Fruit fly (Drosophila melanogaster) whole organism, embryonic: ENCODE measurements around the gene CG7646.

Source experiments
- B-H1 ChIP-seq: fragments of 200-800 bp; sonication (Bioruptor generic); IDR thresholded peaks from 3 replicates; pipeline ENCODE4 v1.3.6; 2022; ENCODE audit warnings: missing biosample characterization, missing genetic modification characterization
- Bgb ChIP-seq: fragments of 200-800 bp; sonication (Bioruptor generic); IDR thresholded peaks from 2 replicates; pipeline ENCODE4 v1.3.6; 2022; ENCODE audit warnings: missing biosample characterization, missing genetic modification characterization; ENCODE audit not compliant: partially characterized antibody
- CG10209 ChIP-seq: fragments of 200-800 bp; sonication (Bioruptor generic); optimal IDR thresholded peaks from 3 replicates; lab custom pipeline; 2017; ENCODE audit warnings: missing biosample characterization, mild to moderate bottlenecking, missing genetic modification characterization, missing genetic modification reagents
- CG11723 ChIP-seq: fragments of 200-800 bp; sonication (Bioruptor generic); optimal IDR thresholded peaks from 2 replicates; lab custom pipeline; 2017; ENCODE audit warnings: missing biosample characterization, mild to moderate bottlenecking, missing genetic modification characterization
- CG13424 ChIP-seq: fragments of 200-800 bp; sonication (Bioruptor generic); optimal IDR thresholded peaks from 2 replicates; lab custom pipeline; 2019; ENCODE audit warnings: missing biosample characterization, mild to moderate bottlenecking, missing genetic modification characterization, moderate library complexity
- CG15696 ChIP-seq: fragments of 200-800 bp; sonication (Bioruptor generic); optimal IDR thresholded peaks from 2 replicates; lab custom pipeline; 2019; ENCODE audit warnings: missing biosample characterization, mild to moderate bottlenecking, missing genetic modification characterization, moderate library complexity
- CG18262 ChIP-seq: fragments of 200-800 bp; optimal IDR thresholded peaks from 3 replicates; lab custom pipeline; 2019; ENCODE audit warnings: missing biosample characterization, mild to moderate bottlenecking, missing genetic modification characterization, moderate library complexity
- CG18619 ChIP-seq: fragments of 200-800 bp; sonication (Bioruptor generic); optimal IDR thresholded peaks from 3 replicates; lab custom pipeline; 2017; ENCODE audit warnings: missing biosample characterization, mild to moderate bottlenecking, missing genetic modification characterization
- CG2120 ChIP-seq: fragments of 200-800 bp; sonication (Bioruptor generic); optimal IDR thresholded peaks from 3 replicates; lab custom pipeline; 2016; ENCODE audit warnings: missing biosample characterization, missing genetic modification characterization
- CG32767 ChIP-seq: fragments of 200-800 bp; sonication (Bioruptor generic); IDR thresholded peaks from 2 replicates; pipeline ENCODE4 v1.3.6; 2022; ENCODE audit warnings: missing biosample characterization, missing genetic modification characterization
- CG34224 ChIP-seq: fragments of 200-800 bp; sonication (Bioruptor generic); IDR thresholded peaks from 3 replicates; pipeline ENCODE4 v1.3.6; 2022; ENCODE audit warnings: missing biosample characterization, missing genetic modification characterization; ENCODE audit not compliant: partially characterized antibody
- CG42726 ChIP-seq: fragments of 200-800 bp; sonication (Bioruptor generic); IDR thresholded peaks from 2 replicates; pipeline ENCODE4 v1.3.6; 2022; ENCODE audit warnings: missing biosample characterization, missing genetic modification characterization; ENCODE audit not compliant: partially characterized antibody
- CG4424 ChIP-seq: fragments of 200-800 bp; sonication (Bioruptor generic); optimal IDR thresholded peaks from 3 replicates; lab custom pipeline; 2016; ENCODE audit warnings: missing biosample characterization, missing genetic modification characterization
- CG5180 ChIP-seq: fragments of 200-800 bp; sonication (Bioruptor generic); optimal IDR thresholded peaks from 3 replicates; lab custom pipeline; 2017; ENCODE audit warnings: missing biosample characterization, missing genetic modification characterization, mild to moderate bottlenecking, moderate library complexity, missing genetic modification reagents
- CG6791 ChIP-seq: fragments of 200-800 bp; sonication (Bioruptor generic); IDR thresholded peaks from 3 replicates; pipeline ENCODE4 v1.3.6; 2022; ENCODE audit warnings: missing biosample characterization, missing genetic modification characterization; ENCODE audit not compliant: partially characterized antibody
- CG9727 ChIP-seq: fragments of 200-800 bp; sonication (Bioruptor generic); optimal IDR thresholded peaks from 3 replicates; lab custom pipeline; 2017; ENCODE audit warnings: missing biosample characterization, mild to moderate bottlenecking, missing genetic modification characterization
- CrebB ChIP-seq: fragments of 200-800 bp; sonication (Bioruptor generic); optimal IDR thresholded peaks from 3 replicates; lab custom pipeline; 2018; ENCODE audit warnings: missing biosample characterization, mild to moderate bottlenecking, missing genetic modification characterization
- HLH4C ChIP-seq: fragments of 200-800 bp; sonication (Bioruptor generic); IDR thresholded peaks from 3 replicates; pipeline ENCODE4 v1.3.6; 2022; ENCODE audit warnings: missing biosample characterization, missing genetic modification characterization; ENCODE audit not compliant: partially characterized antibody
- Hmr ChIP-seq: fragments of 200-800 bp; sonication (Bioruptor generic); optimal IDR thresholded peaks from 3 replicates; lab custom pipeline; 2017; ENCODE audit warnings: mild to moderate bottlenecking, missing biosample characterization, missing genetic modification reagents, missing genetic modification characterization
- Mad ChIP-seq: fragments of 200-800 bp; sonication (Bioruptor generic); optimal IDR thresholded peaks from 2 replicates; lab custom pipeline; 2016; ENCODE audit warnings: missing biosample characterization, missing genetic modification characterization
- Max ChIP-seq: fragments of 200-800 bp; sonication (Bioruptor generic); optimal IDR thresholded peaks from 2 replicates; lab custom pipeline; 2016; ENCODE audit warnings: missing biosample characterization, mild to moderate bottlenecking, missing genetic modification characterization
- NfI ChIP-seq: fragments of 200-800 bp; sonication (Bioruptor generic); optimal IDR thresholded peaks from 3 replicates; lab custom pipeline; 2018; ENCODE audit warnings: missing biosample characterization, mild to moderate bottlenecking, missing genetic modification characterization, moderate library complexity
- Pdp1 ChIP-seq, 2 experiments: fragments of 200-800 bp; sonication (Bioruptor generic); optimal IDR thresholded peaks; 3 replicates each; lab custom pipeline; 2016; ENCODE audit warnings: missing biosample characterization in 2 of 2, missing genetic modification characterization in 2 of 2, mild to moderate bottlenecking in 1 of 2, moderate library complexity in 1 of 2
- Rfx ChIP-seq: fragments of 200-800 bp; sonication (Bioruptor generic); IDR thresholded peaks from 2 replicates; pipeline ENCODE4 v1.3.6; 2022; ENCODE audit warnings: missing biosample characterization, missing genetic modification characterization
- TFAM ChIP-seq: fragments of 200-800 bp; sonication (Bioruptor generic); optimal IDR thresholded peaks from 2 replicates; lab custom pipeline; 2017; ENCODE audit warnings: missing biosample characterization, missing genetic modification characterization, inconsistent platforms
- abd-A ChIP-seq: fragments of 200-800 bp; sonication (Bioruptor generic); optimal IDR thresholded peaks from 3 replicates; lab custom pipeline; 2019; ENCODE audit warnings: missing biosample characterization, mild to moderate bottlenecking, missing genetic modification characterization, moderate library complexity
- corto ChIP-seq: fragments of 200-800 bp; sonication (Bioruptor generic); optimal IDR thresholded peaks from 2 replicates; lab custom pipeline; 2016; ENCODE audit warnings: missing biosample characterization, mild to moderate bottlenecking, missing genetic modification characterization, moderate library complexity
- dmrt11E ChIP-seq: fragments of 200-800 bp; sonication (Bioruptor generic); optimal IDR thresholded peaks from 3 replicates; lab custom pipeline; 2018; ENCODE audit warnings: missing biosample characterization, mild to moderate bottlenecking, missing genetic modification characterization, moderate library complexity
- ems ChIP-seq: fragments of 200-800 bp; sonication (Bioruptor generic); optimal IDR thresholded peaks from 3 replicates; lab custom pipeline; 2016; ENCODE audit warnings: missing biosample characterization, missing genetic modification characterization
- gfzf ChIP-seq: fragments of 200-800 bp; sonication (Bioruptor generic); optimal IDR thresholded peaks from 2 replicates; lab custom pipeline; 2016; ENCODE audit warnings: missing biosample characterization, mild to moderate bottlenecking, missing genetic modification characterization, moderate library complexity
- gro ChIP-seq: fragments of 200-800 bp; sonication (Bioruptor generic); optimal IDR thresholded peaks from 2 replicates; lab custom pipeline; 2016; ENCODE audit warnings: missing biosample characterization, missing genetic modification characterization
- gt ChIP-seq: fragments of 200-800 bp; sonication (Bioruptor generic); IDR thresholded peaks from 2 replicates; pipeline ENCODE4 v1.3.6; 2022; ENCODE audit warnings: missing biosample characterization, missing genetic modification characterization
- her ChIP-seq: fragments of 200-800 bp; sonication (Bioruptor generic); optimal IDR thresholded peaks from 2 replicates; lab custom pipeline; 2016; ENCODE audit warnings: missing biosample characterization, missing genetic modification characterization
- hth ChIP-seq: fragments of >200 bp; optimal IDR thresholded peaks from 2 replicates; lab custom pipeline; 2017; ENCODE audit warnings: inconsistent platforms
- lab ChIP-seq: fragments of 200-800 bp; sonication (Bioruptor generic); optimal IDR thresholded peaks from 3 replicates; lab custom pipeline; 2017; ENCODE audit warnings: missing biosample characterization, missing genetic modification characterization, mild to moderate bottlenecking, moderate library complexity, missing genetic modification reagents
- lola ChIP-seq, 3 experiments: fragments of >200 bp in 2 of 3; fragments of 200-800 bp in 1 of 3; sonication (Bioruptor generic) in 1 of 3; optimal IDR thresholded peaks; 2 replicates each; lab custom pipeline; 2017 to 2019; ENCODE audit warnings: missing biosample characterization in 3 of 3, missing genetic modification characterization in 3 of 3, mild to moderate bottlenecking in 1 of 3, moderate library complexity in 1 of 3
- mirr ChIP-seq: fragments of 200-800 bp; sonication (Bioruptor generic); optimal IDR thresholded peaks from 3 replicates; lab custom pipeline; 2018; ENCODE audit warnings: missing biosample characterization, mild to moderate bottlenecking, missing genetic modification characterization
- mld ChIP-seq: fragments of 200-800 bp; sonication (Bioruptor generic); IDR thresholded peaks from 3 replicates; pipeline ENCODE4 v1.3.6; 2022; ENCODE audit warnings: missing biosample characterization, missing genetic modification characterization; ENCODE audit not compliant: partially characterized antibody
- odd ChIP-seq: fragments of 200-800 bp; sonication (Bioruptor generic); optimal IDR thresholded peaks from 2 replicates; lab custom pipeline; 2017; ENCODE audit warnings: missing biosample characterization, mild to moderate bottlenecking, missing genetic modification characterization
- pita ChIP-seq: fragments of 200-800 bp; sonication (Bioruptor generic); optimal IDR thresholded peaks from 2 replicates; lab custom pipeline; 2017; ENCODE audit warnings: missing biosample characterization, mild to moderate bottlenecking, missing genetic modification characterization
- repo ChIP-seq: fragments of 200-800 bp; sonication (Bioruptor generic); optimal IDR thresholded peaks from 2 replicates; lab custom pipeline; 2016; ENCODE audit warnings: missing biosample characterization, missing genetic modification characterization
- sima ChIP-seq: fragments of 200-800 bp; sonication (Bioruptor generic); optimal IDR thresholded peaks from 2 replicates; lab custom pipeline; 2016; ENCODE audit warnings: missing biosample characterization, missing genetic modification characterization
- so ChIP-seq: fragments of 200-800 bp; sonication (Bioruptor generic); IDR thresholded peaks from 3 replicates; pipeline ENCODE4 v1.3.6; 2022; ENCODE audit warnings: missing biosample characterization, missing genetic modification characterization
- tll ChIP-seq, 2 experiments: fragments of 200-800 bp in 1 of 2; fragments of >200 bp in 1 of 2; sonication (Bioruptor generic) in 1 of 2; optimal IDR thresholded peaks; 2 replicates each; lab custom pipeline; 2017 to 2019; ENCODE audit warnings: missing biosample characterization in 2 of 2, missing genetic modification characterization in 2 of 2, mild to moderate bottlenecking in 1 of 2, moderate library complexity in 1 of 2
- twi ChIP-seq: fragments of 200-800 bp; optimal IDR thresholded peaks from 2 replicates; lab custom pipeline; 2019; ENCODE audit warnings: missing biosample characterization, mild to moderate bottlenecking, missing genetic modification characterization, moderate library complexity
- tx ChIP-seq: fragments of 200-800 bp; sonication (Bioruptor generic); optimal IDR thresholded peaks from 2 replicates; lab custom pipeline; 2016; ENCODE audit warnings: missing biosample characterization, missing genetic modification characterization
- wek ChIP-seq: fragments of 200-800 bp; sonication (Bioruptor generic); optimal IDR thresholded peaks from 3 replicates; lab custom pipeline; 2018; ENCODE audit warnings: missing biosample characterization, mild to moderate bottlenecking, missing genetic modification characterization, moderate library complexity
- wor ChIP-seq: fragments of 200-800 bp; sonication (Bioruptor generic); IDR thresholded peaks from 2 replicates; pipeline ENCODE4 v1.3.6; 2022; ENCODE audit warnings: missing biosample characterization, missing genetic modification characterization
- zen2 ChIP-seq: fragments of 200-800 bp; sonication (Bioruptor generic); IDR thresholded peaks from 3 replicates; pipeline ENCODE4 v1.3.6; 2022; ENCODE audit warnings: missing biosample characterization, missing genetic modification characterization; ENCODE audit not compliant: partially characterized antibody

The CG7646 gene

DNA sequence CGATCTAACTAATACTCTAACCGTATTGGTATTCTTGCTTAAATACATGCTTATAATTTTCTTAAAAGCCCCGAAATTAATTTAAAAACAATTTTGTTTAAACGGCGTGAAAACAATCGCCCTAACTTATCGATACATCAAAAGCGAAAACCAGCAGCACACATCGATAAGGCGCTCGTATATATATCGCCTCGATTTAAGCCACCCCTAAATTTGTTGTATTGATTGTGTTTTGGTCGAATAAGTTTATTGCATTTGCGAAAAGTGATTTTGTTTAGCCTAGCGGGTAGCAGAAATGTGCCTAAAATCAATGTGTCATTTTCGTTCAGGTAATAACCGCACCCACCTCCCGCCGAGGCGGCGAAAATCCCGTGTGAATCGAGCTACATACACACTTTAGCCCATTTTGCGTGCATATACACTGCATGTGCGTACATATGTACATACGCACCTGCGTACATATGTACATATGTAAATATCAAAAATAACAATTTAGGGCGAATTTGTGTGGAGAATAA lies at the start of gene CG7646, which contains the start of gene Nca:
Gene CG7646 (plus strand): TSS at position 174 of the 518 bp plus-strand sequence.
Gene Nca (plus strand): TSS at position 174 of the 518 bp plus-strand sequence.
- TF ChIP-seq zen2 (GFP tag; lab: Robert Waterston, UW): no peak; the same call in 1 of the 3 replicates
- no peak for TF ChIP-seq CG5180 (GFP tag; lab: Kevin White, UChicago)
- TF ChIP-seq her (GFP tag; lab: Kevin White, UChicago): no peak
- no peak for TF ChIP-seq CG9727 (GFP tag; lab: Kevin White, UChicago)
- TF ChIP-seq wek (GFP tag; lab: Kevin White, UChicago): peak; percentile 75
- no peak; the same call in 2 of the 3 replicates for TF ChIP-seq B-H1 (GFP tag; lab: Robert Waterston, UW)
- peak; percentile 78 for TF ChIP-seq CG32767 (GFP tag; lab: Robert Waterston, UW)
- TF ChIP-seq CG11723: no peak
- TF ChIP-seq CG18262: no peak
- no peak for TF ChIP-seq Pdp1 (GFP tag; optimal IDR thresholded peaks at IDR 0.05; lab: Kevin White, UChicago)
- TF ChIP-seq lola (GFP tag; optimal IDR thresholded peaks at IDR 0.05; lab: Kevin White, UChicago): no peak
- no peak for TF ChIP-seq corto (GFP tag; lab: Kevin White, UChicago)
- peak; percentile 51 for TF ChIP-seq CrebB
- TF ChIP-seq abd-A (tag; lab: Kevin White, UChicago): no peak
- TF ChIP-seq Bgb (GFP tag; lab: Robert Waterston, UW): peak; percentile 96
- no peak for TF ChIP-seq CG18619 (GFP tag; lab: Kevin White, UChicago)
- no peak for TF ChIP-seq repo (GFP tag; lab: Kevin White, UChicago)
- TF ChIP-seq CG13424 (tag; lab: Kevin White, UChicago): peak; percentile 12
- TF ChIP-seq sima: no peak
- TF ChIP-seq ems (GFP tag; lab: Kevin White, UChicago): no peak
- peak; percentile 89 for TF ChIP-seq mld (GFP tag; lab: Robert Waterston, UW)
- TF ChIP-seq Max (GFP tag; lab: Kevin White, UChicago): no peak
- no peak for TF ChIP-seq CG4424
- no peak for TF ChIP-seq hth (lab: Kevin White, UChicago)
- no peak for TF ChIP-seq TFAM (GFP tag; lab: Kevin White, UChicago)
- peak in 1 of 2 experiments; percentile 52 for TF ChIP-seq tll (GFP tag; optimal IDR thresholded peaks at IDR 0.05; lab: Kevin White, UChicago)
- peak; percentile 10 for TF ChIP-seq CG2120 (GFP tag; lab: Kevin White, UChicago)
- peak; percentile 50 for TF ChIP-seq mirr
- peak; percentile 47 for TF ChIP-seq CG15696
- peak; percentile 87 for TF ChIP-seq CG34224 (GFP tag; lab: Robert Waterston, UW)
- TF ChIP-seq wor (GFP tag; lab: Robert Waterston, UW): no peak
- no peak for TF ChIP-seq dmrt11E (tag; lab: Kevin White, UChicago)
- TF ChIP-seq HLH4C (GFP tag; lab: Robert Waterston, UW): peak; percentile 89
- TF ChIP-seq pita (GFP tag; lab: Kevin White, UChicago): no peak
- TF ChIP-seq tx (GFP tag; lab: Kevin White, UChicago): no peak
- TF ChIP-seq gfzf (GFP tag; lab: Kevin White, UChicago): peak; percentile 27
- no peak for TF ChIP-seq gt (GFP tag; lab: Robert Waterston, UW)
- TF ChIP-seq twi (tag; lab: Kevin White, UChicago): peak; percentile 59
- no peak for TF ChIP-seq CG10209
- peak; percentile 85 for TF ChIP-seq CG42726 (GFP tag; lab: Robert Waterston, UW)
- no peak for TF ChIP-seq Mad (GFP tag; lab: Kevin White, UChicago)
- TF ChIP-seq Rfx (GFP tag; lab: Robert Waterston, UW): no peak; the same call in 1 of the 2 replicates
- no peak for TF ChIP-seq so (GFP tag; lab: Robert Waterston, UW)
- TF ChIP-seq odd: no peak
- no peak for TF ChIP-seq Hmr (GFP tag; lab: Kevin White, UChicago)
- no peak for TF ChIP-seq lab (GFP tag; lab: Kevin White, UChicago)
- TF ChIP-seq gro (GFP tag; lab: Kevin White, UChicago): no peak
- TF ChIP-seq CG6791 (GFP tag; lab: Robert Waterston, UW): peak; percentile 95
- no peak for TF ChIP-seq NfI
